Worm (Caenorhabditis elegans): ENCODE measurements around the gene cgr-1.

The cgr-1 gene

DNA sequence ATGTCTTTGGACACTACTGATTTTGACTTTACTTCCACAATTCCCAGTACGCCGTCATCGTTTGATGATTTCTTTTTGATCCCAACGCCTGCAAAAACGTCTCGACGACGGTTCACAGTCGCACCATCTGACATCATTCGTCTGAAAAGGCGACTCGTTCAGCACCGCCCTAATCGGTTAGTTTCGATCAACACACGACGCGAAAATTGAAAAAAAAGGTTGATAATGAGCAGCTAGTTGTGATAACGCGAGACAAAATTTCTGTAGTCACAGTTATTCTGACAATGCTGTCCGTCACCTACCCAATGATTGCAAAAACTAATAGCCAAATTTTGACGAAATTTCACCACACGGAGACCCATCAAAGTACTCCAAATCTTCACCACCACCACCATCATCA is 44.3 kb downstream of the cgr-1 start:
- TF ChIP-seq elt-4 (tag; optimal IDR thresholded peaks at IDR 0.05) (no peak), ceh-2 (tag; optimal IDR thresholded peaks at IDR 0.05) (no peak), ceh-45 (GFP tag; IDR thresholded peaks at IDR 0.05) (no peak), ztf-16 (tag; optimal IDR thresholded peaks at IDR 0.05) (no peak), lin-11 (tag; optimal IDR thresholded peaks at IDR 0.05) (no peak), pqm-1 (tag; optimal IDR thresholded peaks at IDR 0.05) (no peak)

DNA sequence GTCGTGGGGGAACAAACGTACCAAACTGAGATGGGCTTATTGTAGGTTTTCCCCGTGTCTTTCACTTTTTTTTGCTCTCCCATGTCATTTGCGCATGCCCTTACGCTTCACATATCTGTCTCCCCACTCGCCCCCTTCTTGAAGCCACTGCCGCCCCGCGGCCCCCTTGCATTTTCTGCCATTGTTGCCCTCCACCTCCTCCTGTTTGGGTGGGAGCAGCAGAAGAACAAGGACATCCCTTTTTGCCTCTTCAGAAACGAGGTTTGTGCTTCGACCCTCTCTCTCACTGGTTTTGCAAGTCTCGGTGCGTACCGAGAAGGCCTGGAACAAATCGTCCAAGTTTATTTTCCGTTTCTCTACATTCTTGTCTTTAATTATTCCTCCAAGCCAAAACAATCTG is 46.1 kb downstream of the cgr-1 start:
- TF ChIP-seq nhr-232 (tag; optimal IDR thresholded peaks at IDR 0.05), result no peak
- TF ChIP-seq F13H6.1 (tag; optimal IDR thresholded peaks at IDR 0.05), result no peak
- no peak for TF ChIP-seq pha-4 (tag; optimal IDR thresholded peaks at IDR 0.05)
- no peak for TF ChIP-seq hlh-30 (tag; optimal IDR thresholded peaks at IDR 0.05; ENCODE audit: insufficient read depth)
- no peak for TF ChIP-seq ceh-22 (tag; optimal IDR thresholded peaks at IDR 0.05)
- no peak for TF ChIP-seq ceh-9 (tag; optimal IDR thresholded peaks at IDR 0.05)

DNA sequence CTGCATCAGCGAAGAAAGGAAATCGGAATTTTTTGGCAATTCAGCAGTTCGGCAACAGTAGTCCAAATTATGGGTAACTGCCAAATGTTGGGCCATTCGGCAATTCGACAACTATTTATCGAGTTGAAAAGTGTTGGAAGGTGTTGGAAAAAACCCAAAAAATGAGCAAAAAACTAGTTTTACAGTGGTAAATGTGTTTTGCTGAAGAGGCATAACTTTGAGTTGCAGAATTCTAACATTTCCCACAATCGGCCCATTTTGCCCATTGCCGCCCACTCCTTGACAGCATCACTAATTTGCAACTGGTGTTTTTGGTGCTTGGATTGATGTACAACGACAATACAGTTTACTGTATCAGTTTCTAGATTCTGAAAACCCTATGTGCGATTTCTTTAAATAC is 46.6 kb downstream of the cgr-1 start:
- TF ChIP-seq elt-4 (tag; optimal IDR thresholded peaks at IDR 0.05) (no peak), ceh-9 (tag; optimal IDR thresholded peaks at IDR 0.05) (no peak), ceh-14 (tag; optimal IDR thresholded peaks at IDR 0.05) (no peak), che-1 (tag; optimal IDR thresholded peaks at IDR 0.05) (no peak), pat-9 (tag; optimal IDR thresholded peaks at IDR 0.05) (no peak), pax-1 (tag; optimal IDR thresholded peaks at IDR 0.05) (no peak), zip-5 (tag; optimal IDR thresholded peaks at IDR 0.05) (no peak), ztf-16 (tag; optimal IDR thresholded peaks at IDR 0.05) (no peak), ceh-48 (tag; optimal IDR thresholded peaks at IDR 0.05) (no peak)

DNA sequence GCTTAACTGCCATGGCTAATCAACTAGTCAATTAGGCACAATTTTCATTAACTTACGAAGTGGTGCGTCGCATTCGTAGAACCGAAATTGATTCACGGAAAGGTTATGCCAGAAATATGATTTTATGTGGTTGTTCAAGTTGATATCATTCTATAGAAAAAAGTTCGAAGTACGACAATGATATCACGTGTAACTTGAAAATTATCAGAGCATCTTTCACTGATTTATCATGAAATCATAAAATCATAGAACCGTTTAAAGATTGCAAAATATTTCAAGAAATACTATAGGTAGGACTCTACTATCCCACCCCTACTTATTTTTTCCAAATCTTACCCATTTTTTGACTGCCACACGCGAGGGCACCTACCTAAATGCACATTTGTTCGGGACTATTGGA is 47.3 kb downstream of the cgr-1 start:
- no peak for TF ChIP-seq ceh-2 (tag; optimal IDR thresholded peaks at IDR 0.05)
- no peak for TF ChIP-seq dve-1 (tag; optimal IDR thresholded peaks at IDR 0.05)
- no peak for TF ChIP-seq K09A11.1 (tag; optimal IDR thresholded peaks at IDR 0.05; ENCODE audit: insufficient read depth)
- TF ChIP-seq unc-86 (tag; optimal IDR thresholded peaks at IDR 0.05), result no peak
- TF ChIP-seq che-1 (tag; optimal IDR thresholded peaks at IDR 0.05), result no peak
- TF ChIP-seq elt-4 (tag; optimal IDR thresholded peaks at IDR 0.05), result no peak
- TF ChIP-seq pag-3 (tag; optimal IDR thresholded peaks at IDR 0.05; ENCODE audit: borderline replicate concordance), result no peak
- TF ChIP-seq pax-1 (tag; optimal IDR thresholded peaks at IDR 0.05), result no peak
- TF ChIP-seq lim-6 (tag; optimal IDR thresholded peaks at IDR 0.05), result no peak

DNA sequence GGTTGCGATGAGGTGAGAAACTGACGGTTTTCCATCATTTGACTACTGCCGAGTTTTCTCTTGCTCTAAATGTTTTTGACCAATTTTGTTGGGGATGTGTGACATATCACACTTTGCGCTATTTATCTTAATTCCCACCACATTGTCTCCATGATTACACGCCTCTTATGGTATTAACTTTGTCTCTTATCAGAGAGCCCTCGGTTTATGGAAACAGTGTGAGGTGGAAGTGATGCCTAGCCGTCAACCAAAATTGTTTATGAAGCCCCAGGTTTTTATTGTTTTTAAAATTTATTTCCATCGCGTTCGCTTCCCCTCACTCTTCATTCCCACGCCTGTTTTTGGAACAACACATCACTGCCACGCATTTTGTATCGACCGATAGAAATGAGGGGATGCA is 49.1 kb downstream of the cgr-1 start:
- TF ChIP-seq elt-2 (tag; optimal IDR thresholded peaks at IDR 0.05) (peak; percentile 4), npax-4 (tag; optimal IDR thresholded peaks at IDR 0.05) (no peak)

DNA sequence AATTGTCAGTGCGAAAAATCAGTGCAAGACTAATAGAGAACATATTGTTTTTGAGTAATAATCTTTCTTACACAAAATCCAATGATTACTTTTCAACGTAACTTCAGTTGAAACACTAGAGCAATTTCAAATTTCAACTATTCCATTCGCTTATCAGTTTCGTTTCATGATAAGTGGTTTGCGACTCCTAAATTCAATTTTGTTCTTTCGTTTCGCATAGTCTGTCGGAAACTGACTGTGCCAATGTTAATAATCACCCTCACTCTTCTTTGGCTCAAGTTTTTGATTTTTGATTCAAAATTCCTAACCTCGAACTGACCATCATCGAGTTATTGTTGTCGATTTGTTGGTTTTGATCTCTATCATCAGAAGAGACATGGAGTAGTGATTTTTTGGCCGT is 51.5 kb downstream of the cgr-1 start:
- no peak for TF ChIP-seq unc-86 (tag; optimal IDR thresholded peaks at IDR 0.05)
- TF ChIP-seq Y22D7AL.16 (tag; optimal IDR thresholded peaks at IDR 0.05), result no peak
- no peak for TF ChIP-seq nhr-11 (tag; optimal IDR thresholded peaks at IDR 0.05)
- no peak for TF ChIP-seq ceh-22 (tag; optimal IDR thresholded peaks at IDR 0.05)
- TF ChIP-seq ceh-31 (tag; optimal IDR thresholded peaks at IDR 0.05), result no peak
- no peak for TF ChIP-seq sox-4 (tag; optimal IDR thresholded peaks at IDR 0.05)
- TF ChIP-seq hlh-6 (tag; optimal IDR thresholded peaks at IDR 0.05), result no peak
- no peak for TF ChIP-seq nfya-1 (tag; optimal IDR thresholded peaks at IDR 0.05)
- TF ChIP-seq ceh-14 (tag; optimal IDR thresholded peaks at IDR 0.05), result no peak
- no peak for TF ChIP-seq lim-6 (tag; optimal IDR thresholded peaks at IDR 0.05)

DNA sequence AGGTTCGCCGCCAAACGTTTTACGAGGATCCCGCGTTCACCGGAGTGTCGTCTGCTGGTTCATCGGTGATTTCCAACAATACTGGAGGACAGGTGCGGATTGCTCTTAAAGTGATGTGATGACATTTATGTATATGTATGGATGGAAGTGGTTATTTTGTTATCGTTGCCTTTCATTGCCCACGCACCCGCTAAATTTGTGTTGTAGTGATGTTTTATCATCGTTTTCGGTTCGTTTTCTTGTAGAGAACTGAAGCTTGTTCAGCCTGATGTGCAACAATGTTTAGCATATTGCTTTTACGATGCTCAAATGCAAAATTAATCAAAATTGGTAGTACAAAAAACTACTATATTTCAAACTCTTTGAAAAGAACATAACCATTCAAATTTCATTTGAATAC is 52.4 kb downstream of the cgr-1 start:
- TF ChIP-seq K09A11.1 (tag; optimal IDR thresholded peaks at IDR 0.05; ENCODE audit: insufficient read depth) (no peak), ztf-16 (tag; optimal IDR thresholded peaks at IDR 0.05) (no peak), unc-55 (GFP tag; optimal IDR thresholded peaks at IDR 0.05) (no peak), ceh-24 (tag; optimal IDR thresholded peaks at IDR 0.05) (no peak), ttx-3 (tag; optimal IDR thresholded peaks at IDR 0.05) (no peak), ceh-19 (GFP tag; optimal IDR thresholded peaks at IDR 0.05) (no peak), fkh-6 (tag; optimal IDR thresholded peaks at IDR 0.05) (no peak), npax-4 (tag; optimal IDR thresholded peaks at IDR 0.05) (no peak), hlh-30 (tag; optimal IDR thresholded peaks at IDR 0.05; ENCODE audit: insufficient read depth) (no peak), ceh-34 (tag; optimal IDR thresholded peaks at IDR 0.05) (no peak), syd-9 (tag; optimal IDR thresholded peaks at IDR 0.05) (no peak), sox-2 (GFP tag; IDR thresholded peaks at IDR 0.05) (no peak), hlh-13 (GFP tag; optimal IDR thresholded peaks at IDR 0.05) (no peak), hlh-6 (tag; optimal IDR thresholded peaks at IDR 0.05) (no peak)

All from whole organism, late embryonic.